Fruit fly (Drosophila melanogaster): ENCODE data around the gene CG4849.

DNA sequence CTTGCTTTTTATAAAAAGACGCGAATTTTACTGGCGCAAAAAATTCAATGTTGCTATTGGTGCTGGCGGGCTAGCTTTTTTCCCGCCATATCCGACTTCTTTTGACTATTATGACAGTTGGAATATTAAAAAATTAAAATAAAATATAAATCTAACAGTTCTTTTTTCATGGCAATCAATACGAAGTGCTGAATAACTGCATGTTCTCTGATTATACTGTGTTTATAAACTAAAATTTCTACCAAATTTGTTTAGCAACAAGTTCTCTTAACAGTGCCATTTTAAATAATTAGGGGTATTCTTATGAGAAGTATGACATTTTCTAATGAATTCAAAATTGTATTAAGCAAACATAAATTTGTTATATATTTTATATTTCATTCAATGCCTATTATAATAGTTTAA lies 43.8 kb upstream of the CG4849 start, which contains the start of gene Boh1:
- TF ChIP-seq Ada2b (GFP tag; IDR thresholded peaks at IDR 0.05), result no peak
- TF ChIP-seq BtbVII (GFP tag; optimal IDR thresholded peaks at IDR 0.05), result peak; percentile 26
- no peak for TF ChIP-seq HmgD (GFP tag; optimal IDR thresholded peaks at IDR 0.05)
- no peak for TF ChIP-seq CG16813 (GFP tag; IDR thresholded peaks at IDR 0.05; ENCODE audit: partially characterized antibody)
- no peak for TF ChIP-seq wor (GFP tag; IDR thresholded peaks at IDR 0.05)
- no peak for TF ChIP-seq HLH3B (GFP tag; IDR thresholded peaks at IDR 0.05)
- TF ChIP-seq CG4820 (GFP tag; optimal IDR thresholded peaks at IDR 0.05), result no peak
- no peak for TF ChIP-seq hkb (optimal IDR thresholded peaks at IDR 0.05)
- TF ChIP-seq hkb (GFP tag; IDR thresholded peaks at IDR 0.05), result peak; percentile 32; the same call in 1 of the 2 replicates
- peak; percentile 15 for TF ChIP-seq CG12299 (tag; optimal IDR thresholded peaks at IDR 0.05)
- TF ChIP-seq bcd (GFP tag; optimal IDR thresholded peaks at IDR 0.05), result no peak
- no peak for TF ChIP-seq ftz-f1 (GFP tag; optimal IDR thresholded peaks at IDR 0.05)
